Worm (Caenorhabditis elegans) whole organism, late embryonic: ENCODE data around the gene ceh-21.

Experiments
- ama-1 ChIP-seq: fragments of 150-350 bp; optimal IDR thresholded peaks from 2 replicates; lab custom pipeline; 2014
- ceh-30 ChIP-seq: fragments of 150-350 bp; optimal IDR thresholded peaks from 2 replicates; lab custom pipeline; 2014; ENCODE audit warnings: missing biosample characterization, missing genetic modification characterization
- dve-1 ChIP-seq: sonication (generic microtip); optimal IDR thresholded peaks from 2 replicates; lab custom pipeline; 2017; ENCODE audit warnings: antibody characterized with exemption, mild to moderate bottlenecking, missing genetic modification characterization, missing compliant biosample characterization
- ets-4 ChIP-seq: sonication (generic microtip); optimal IDR thresholded peaks from 2 replicates; lab custom pipeline; 2016; ENCODE audit warnings: missing genetic modification characterization, missing compliant biosample characterization
- fkh-10 ChIP-seq: fragments of 150-350 bp; optimal IDR thresholded peaks from 2 replicates; lab custom pipeline; 2014; ENCODE audit warnings: missing biosample characterization, missing genetic modification reagents, missing genetic modification characterization
- mec-3 ChIP-seq: sonication (generic microtip); optimal IDR thresholded peaks from 2 replicates; lab custom pipeline; 2016; ENCODE audit warnings: borderline replicate concordance, missing genetic modification characterization, missing compliant biosample characterization
- unc-55 ChIP-seq: sonication (generic microtip); optimal IDR thresholded peaks from 2 replicates; lab custom pipeline; 2017; ENCODE audit warnings: missing biosample characterization, missing genetic modification reagents, missing genetic modification characterization

ce11 chrX:1848575-1848974 is 4.0 kb downstream of the ceh-21 start, which contains the start of gene ceh-41:
- TF ChIP-seq ets-4 (tag; lab: Kevin White, UChicago) (no peak), mec-3 (tag; lab: Kevin White, UChicago) (no peak), unc-55 (no peak), ceh-30 (no peak), dve-1 (tag; lab: Kevin White, UChicago) (no peak), fkh-10 (GFP tag; lab: Kevin White, UChicago) (no peak), ama-1 (lab: Kevin White, UChicago) (no peak)
